Fruit fly (Drosophila melanogaster) whole organism, wandering third instar larva: ENCODE results near the gene CG13634.

Experiments used
- CG32264 ChIP-seq: fragments of 200-800 bp; sonication (Bioruptor generic); optimal IDR thresholded peaks from 2 replicates; lab custom pipeline; 2016; ENCODE audit warnings: missing biosample characterization, missing genetic modification characterization
- CG9705 ChIP-seq: fragments of 200-800 bp; sonication (Bioruptor generic); optimal IDR thresholded peaks from 2 replicates; lab custom pipeline; 2018; ENCODE audit warnings: missing biosample characterization, mild to moderate bottlenecking, missing genetic modification characterization
- CrebA ChIP-seq: fragments of 200-800 bp; sonication (Bioruptor generic); optimal IDR thresholded peaks from 2 replicates; lab custom pipeline; 2016; ENCODE audit warnings: missing biosample characterization, mild to moderate bottlenecking, missing genetic modification characterization, borderline replicate concordance
- Dfd ChIP-seq: fragments of >200 bp; optimal IDR thresholded peaks from 2 replicates; lab custom pipeline; 2017; ENCODE audit warnings: missing biosample characterization, missing genetic modification characterization
- GATAd ChIP-seq: sonication (Bioruptor generic); optimal IDR thresholded peaks from 2 replicates; lab custom pipeline; 2016; ENCODE audit warnings: missing biosample characterization, missing genetic modification characterization
- HLH106 ChIP-seq: fragments of 200-800 bp; optimal IDR thresholded peaks from 3 replicates; lab custom pipeline; 2019; ENCODE audit warnings: missing biosample characterization, mild to moderate bottlenecking, missing genetic modification characterization, moderate library complexity
- Hnf4 ChIP-seq: fragments of 200-800 bp; sonication (Bioruptor generic); optimal IDR thresholded peaks from 2 replicates; lab custom pipeline; 2016; ENCODE audit warnings: missing biosample characterization, mild to moderate bottlenecking, missing genetic modification characterization
- Hr83 ChIP-seq: fragments of 200-300 bp; sonication (Bioruptor generic); optimal IDR thresholded peaks from 2 replicates; lab custom pipeline; 2016; ENCODE audit warnings: missing biosample characterization, mild to moderate bottlenecking, missing genetic modification characterization, moderate library complexity; ENCODE audit not compliant: poor library complexity, severe bottlenecking
- Mio ChIP-seq: sonication (Bioruptor generic); optimal IDR thresholded peaks from 2 replicates; lab custom pipeline; 2016; ENCODE audit warnings: missing biosample characterization, missing genetic modification characterization
- Myc ChIP-seq: fragments of >200 bp; optimal IDR thresholded peaks from 2 replicates; lab custom pipeline; 2017
- N ChIP-seq: fragments of >200 bp; optimal IDR thresholded peaks from 2 replicates; lab custom pipeline; 2018; ENCODE audit warnings: missing biosample characterization, missing external identifiers, missing genetic modification characterization
- OdsH ChIP-seq: fragments of 200-800 bp; sonication (Bioruptor generic); optimal IDR thresholded peaks from 2 replicates; lab custom pipeline; 2016; ENCODE audit warnings: missing biosample characterization, mild to moderate bottlenecking, missing genetic modification characterization
- Rel ChIP-seq, 2 experiments: fragments of 200-800 bp; sonication (Bioruptor generic) in 1 of 2; optimal IDR thresholded peaks; 2 replicates in 1 of 2; 3 replicates in 1 of 2; lab custom pipeline; 2016 to 2019; ENCODE audit warnings: mild to moderate bottlenecking in 2 of 2, missing biosample characterization in 2 of 2, missing genetic modification characterization in 2 of 2, moderate library complexity in 1 of 2
- Sp1 ChIP-seq: fragments of 200-800 bp; sonication (Bioruptor generic); optimal IDR thresholded peaks from 3 replicates; lab custom pipeline; 2019; ENCODE audit warnings: missing biosample characterization, mild to moderate bottlenecking, missing genetic modification characterization, moderate library complexity
- br ChIP-seq: fragments of 200-800 bp; sonication (Bioruptor generic); optimal IDR thresholded peaks from 2 replicates; lab custom pipeline; 2016; ENCODE audit warnings: missing biosample characterization, missing genetic modification characterization
- brk ChIP-seq: fragments of 200-800 bp; sonication (Bioruptor generic); optimal IDR thresholded peaks from 2 replicates; lab custom pipeline; 2016; ENCODE audit warnings: missing biosample characterization, mild to moderate bottlenecking, missing genetic modification characterization
- dl ChIP-seq, 2 experiments: fragments of 175-275, 200-275 bp in 1 of 2; fragments of 200-275 bp in 1 of 2; sonication (Bioruptor generic); optimal IDR thresholded peaks; lab custom pipeline; 2018; ENCODE audit warnings: mild to moderate bottlenecking in 2 of 2, missing biosample characterization in 2 of 2, missing genetic modification characterization in 2 of 2, moderate library complexity in 2 of 2; ENCODE audit not compliant: partially characterized antibody in 2 of 2, insufficient read depth in 1 of 2
- dmrt93B ChIP-seq: fragments of 200-800 bp; sonication (Bioruptor generic); optimal IDR thresholded peaks from 2 replicates; lab custom pipeline; 2018; ENCODE audit warnings: missing biosample characterization, mild to moderate bottlenecking, missing genetic modification characterization
- dsf ChIP-seq: sonication (Bioruptor generic); optimal IDR thresholded peaks from 2 replicates; lab custom pipeline; 2016; ENCODE audit warnings: missing biosample characterization, missing genetic modification characterization, borderline replicate concordance
- ey ChIP-seq: fragments of 200-800 bp; sonication (Bioruptor generic); optimal IDR thresholded peaks from 2 replicates; lab custom pipeline; 2016; ENCODE audit warnings: missing biosample characterization, missing genetic modification characterization
- foxo ChIP-seq, 2 experiments: fragments of 200-800 bp; sonication (Bioruptor generic); optimal IDR thresholded peaks; 2 replicates in 1 of 2; 3 replicates in 1 of 2; lab custom pipeline; 2016 to 2017; ENCODE audit warnings: missing biosample characterization in 2 of 2, missing genetic modification characterization in 2 of 2
- fru ChIP-seq: fragments of 200-800 bp; sonication (Bioruptor generic); optimal IDR thresholded peaks from 3 replicates; lab custom pipeline; 2016; ENCODE audit warnings: missing biosample characterization, mild to moderate bottlenecking, missing genetic modification characterization
- h ChIP-seq: fragments of 200-800 bp; sonication (Bioruptor generic); optimal IDR thresholded peaks from 3 replicates; lab custom pipeline; 2016; ENCODE audit warnings: missing biosample characterization, mild to moderate bottlenecking, missing genetic modification characterization
- jim ChIP-seq: fragments of 175-275, 200-325 bp; sonication (Bioruptor generic); optimal IDR thresholded peaks from 2 replicates; lab custom pipeline; 2016; ENCODE audit warnings: missing biosample characterization, mild to moderate bottlenecking, missing genetic modification characterization
- psq ChIP-seq: fragments of 200-800 bp; sonication (Bioruptor generic); optimal IDR thresholded peaks from 3 replicates; lab custom pipeline; 2017; ENCODE audit warnings: missing biosample characterization, mild to moderate bottlenecking, missing genetic modification characterization, moderate library complexity
- rgr ChIP-seq: fragments of 200-800 bp; sonication (Bioruptor generic); optimal IDR thresholded peaks from 3 replicates; lab custom pipeline; 2016; ENCODE audit warnings: missing biosample characterization, mild to moderate bottlenecking, missing genetic modification characterization
- sage ChIP-seq: fragments of 200-800 bp; sonication (Bioruptor generic); optimal IDR thresholded peaks from 2 replicates; lab custom pipeline; 2016; ENCODE audit warnings: missing biosample characterization, mild to moderate bottlenecking, missing genetic modification characterization
- sv ChIP-seq: fragments of 200-800 bp; sonication (Bioruptor generic); optimal IDR thresholded peaks from 3 replicates; lab custom pipeline; 2016; ENCODE audit warnings: missing biosample characterization, missing genetic modification characterization
- usp ChIP-seq: fragments of >200 bp; optimal IDR thresholded peaks from 2 replicates; lab custom pipeline; 2017; ENCODE audit warnings: missing biosample characterization, missing genetic modification characterization
- woc ChIP-seq: sonication (Bioruptor generic); optimal IDR thresholded peaks from 2 replicates; lab custom pipeline; 2016; ENCODE audit warnings: missing biosample characterization, mild to moderate bottlenecking, missing genetic modification characterization

CG13634 gene

dm6 chr3R:24828234-24828633 is 38.3 kb upstream of the CG13634 start, which contains the start of gene RabX4:
Gene RabX4 (minus strand): TSS chr3R:24828409.
- TF ChIP-seq CG9705 (GFP tag; lab: Kevin White, UChicago) (no peak), Hr83 (no peak), brk (GFP tag; lab: Kevin White, UChicago) (no peak), woc (GFP tag; lab: Kevin White, UChicago) (no peak), Mio (GFP tag; lab: Kevin White, UChicago) (no peak), usp (GFP tag; lab: Kevin White, UChicago) (no peak)

- TF ChIP-seq Mio (GFP tag; lab: Kevin White, UChicago): no peak
- no peak for TF ChIP-seq dl (GFP tag; optimal IDR thresholded peaks at IDR 0.05; lab: Kevin White, UChicago; ENCODE audit: insufficient read depth in 1 of 2, partially characterized antibody in 2 of 2)
- TF ChIP-seq woc (GFP tag; lab: Kevin White, UChicago): no peak
- TF ChIP-seq sv: no peak
- no peak for TF ChIP-seq Hnf4 (GFP tag; lab: Kevin White, UChicago)
- no peak for TF ChIP-seq psq (GFP tag; lab: Kevin White, UChicago)
- no peak for TF ChIP-seq Dfd
- TF ChIP-seq sage (GFP tag; lab: Kevin White, UChicago): no peak
- no peak for TF ChIP-seq Sp1
Measured at dm6 chr3R:24825548-24825947, 35.6 kb upstream of the CG13634 start, which contains the start of gene niki. Gene niki (minus strand): TSS chr3R:24825648.

- TF ChIP-seq HLH106 (tag; lab: Kevin White, UChicago) (no peak), Rel (GFP tag; optimal IDR thresholded peaks at IDR 0.05; lab: Kevin White, UChicago) (no peak), Rel (tag; optimal IDR thresholded peaks at IDR 0.05; lab: Kevin White, UChicago) (peak; percentile 96)
- TF ChIP-seq, all 38 proteins: peak for 1
Measured at dm6 chr3R:24823061-24823460, 33.1 kb upstream of the CG13634 start.

- TF ChIP-seq Myc (no peak), Hr83 (peak; percentile 22), CG9705 (GFP tag; lab: Kevin White, UChicago) (no peak), psq (GFP tag; lab: Kevin White, UChicago) (peak; percentile 27), Mio (GFP tag; lab: Kevin White, UChicago) (no peak), Rel (GFP tag; optimal IDR thresholded peaks at IDR 0.05; lab: Kevin White, UChicago) (no peak), Rel (tag; optimal IDR thresholded peaks at IDR 0.05; lab: Kevin White, UChicago) (peak; percentile 19)
Measured at dm6 chr3R:24816993-24817854, 27.3 kb upstream of the CG13634 start, which contains the start of the genes CG5808 and Saf-B. Gene CG5808 (minus strand): TSS chr3R:24817007. Gene Saf-B (plus strand): TSS chr3R:24817464.

dm6 chr3R:24813637-24814301 is 23.8 kb upstream of the CG13634 start, which contains the start of the genes lili and CG34150:
Gene lili (minus strand): TSS chr3R:24814012.
Gene CG34150 (plus strand): TSS chr3R:24814262.
- TF ChIP-seq jim (GFP tag; lab: Kevin White, UChicago) (no peak), woc (GFP tag; lab: Kevin White, UChicago) (peak; percentile 74), sv (peak; percentile 72), usp (GFP tag; lab: Kevin White, UChicago) (no peak), h (GFP tag; lab: Kevin White, UChicago) (peak; percentile 81), brk (GFP tag; lab: Kevin White, UChicago) (peak; percentile 89), Hnf4 (GFP tag; lab: Kevin White, UChicago) (peak; percentile 89), CG32264 (GFP tag; lab: Kevin White, UChicago) (peak; percentile 46), GATAd (GFP tag; lab: Kevin White, UChicago) (peak; percentile 81), HLH106 (tag; lab: Kevin White, UChicago) (peak; percentile 77), N (no peak), dmrt93B (GFP tag; lab: Kevin White, UChicago) (no peak), Rel (GFP tag; optimal IDR thresholded peaks at IDR 0.05; lab: Kevin White, UChicago) (no peak), Rel (tag; optimal IDR thresholded peaks at IDR 0.05; lab: Kevin White, UChicago) (peak; percentile 36), Mio (GFP tag; lab: Kevin White, UChicago) (no peak), Hr83 (peak; percentile 63), psq (GFP tag; lab: Kevin White, UChicago) (peak; percentile 59), sage (GFP tag; lab: Kevin White, UChicago) (no peak), foxo (GFP tag; optimal IDR thresholded peaks at IDR 0.05; lab: Kevin White, UChicago) (peak in 1 of 2 experiments; percentile 87), rgr (GFP tag; lab: Kevin White, UChicago) (peak; percentile 78), ey (GFP tag; lab: Kevin White, UChicago) (peak; percentile 79), CrebA (GFP tag; lab: Kevin White, UChicago) (no peak), CG9705 (GFP tag; lab: Kevin White, UChicago) (peak; percentile 55), OdsH (GFP tag; lab: Kevin White, UChicago) (peak; percentile 64), br (GFP tag; lab: Kevin White, UChicago) (peak; percentile 67), dsf (GFP tag; lab: Kevin White, UChicago) (peak; percentile 80), fru (GFP tag; lab: Kevin White, UChicago) (peak; percentile 70), dl (GFP tag; optimal IDR thresholded peaks at IDR 0.05; lab: Kevin White, UChicago; ENCODE audit: insufficient read depth in 1 of 2, partially characterized antibody in 2 of 2) (no peak), Sp1 (peak; percentile 67)
